Worm (Caenorhabditis elegans): Measurements from ENCODE around the gene ZK632.4.

The ZK632.4 gene

ce11 chrIII:9808179-9808578 is 925 bp upstream of the ZK632.4 start, which contains the start of gene gtap-2:
Gene gtap-2 (plus strand): TSS chrIII:9808544.
- TF ChIP-seq Y95B8A.8 (GFP tag; IDR thresholded peaks at IDR 0.05) (no peak), gei-17 (GFP tag; optimal IDR thresholded peaks at IDR 0.05) (no peak), lin-26 (GFP tag; IDR thresholded peaks at IDR 0.05) (no peak), ZK185.1 (tag; optimal IDR thresholded peaks at IDR 0.05; ENCODE audit: poor library complexity, severe bottlenecking) (peak; percentile 7), ceh-100 (GFP tag; IDR thresholded peaks at IDR 0.05) (peak; percentile 85)

ce11 chrIII:9807560-9808046 is 349 bp upstream of the ZK632.4 start:
- TF ChIP-seq cebp-1 (GFP tag; IDR thresholded peaks at IDR 0.05): no peak
- TF ChIP-seq cebp-1 (tag; optimal IDR thresholded peaks at IDR 0.05): peak; percentile 4
- TF ChIP-seq Y53G8AR.9 (GFP tag; conservative IDR thresholded peaks at IDR 0.05): 0 out of 2 replicates have a peak, but pooled peaks have one; percentile 15
- TF ChIP-seq ztf-26 (tag; optimal IDR thresholded peaks at IDR 0.05): peak; percentile 26
- peak; percentile 47 for TF ChIP-seq attf-5 (GFP tag; optimal IDR thresholded peaks at IDR 0.05)
- no peak for TF ChIP-seq attf-6 (GFP tag; IDR thresholded peaks at IDR 0.05)
- TF ChIP-seq Y56A3A.18 (GFP tag; IDR thresholded peaks at IDR 0.05): no peak
- TF ChIP-seq ama-1 (optimal IDR thresholded peaks at IDR 0.05): peak; percentile 21
- no peak for TF ChIP-seq ama-1 (GFP tag; optimal IDR thresholded peaks at IDR 0.05)
- peak; percentile 51 for TF ChIP-seq nhr-80 (tag; optimal IDR thresholded peaks at IDR 0.05)

ce11 chrIII:9804997-9805610 is 2.1 kb downstream of the ZK632.4 start, which contains the start of gene riok-3:
Gene riok-3 (minus strand): TSS chrIII:9805011.
- TF ChIP-seq aptf-2 (GFP tag; conservative IDR thresholded peaks at IDR 0.05) (no peak), chd-7 (tag; optimal IDR thresholded peaks at IDR 0.05) (no peak), mcd-1 (GFP tag; IDR thresholded peaks at IDR 0.05) (peak; percentile 33; the same call in 1 of the 2 replicates), F57C9.4 (tag; optimal IDR thresholded peaks at IDR 0.05) (peak; percentile 41), dpff-1 (tag; optimal IDR thresholded peaks at IDR 0.05) (peak; percentile 36), ekl-4 (GFP tag; IDR thresholded peaks at IDR 0.05) (peak; percentile 50), pbrm-1 (GFP tag; IDR thresholded peaks at IDR 0.05) (peak; percentile 49; the same call in 1 of the 2 replicates), K11D2.4 (GFP tag; IDR thresholded peaks at IDR 0.05) (peak; percentile 38; the same call in 1 of the 2 replicates), tlf-1 (GFP tag; optimal IDR thresholded peaks at IDR 0.05) (peak; percentile 1), zim-3 (tag; optimal IDR thresholded peaks at IDR 0.05) (peak; percentile 67), tbp1 (GFP tag; optimal IDR thresholded peaks at IDR 0.05) (peak; percentile 15), Y95B8A.8 (GFP tag; IDR thresholded peaks at IDR 0.05) (peak; percentile 40; the same call in 1 of the 2 replicates), efl-1 (GFP tag; optimal IDR thresholded peaks at IDR 0.05) (no peak), dox-1 (GFP tag; IDR thresholded peaks at IDR 0.05) (peak; percentile 33; the same call in 1 of the 2 replicates), let-607 (tag; optimal IDR thresholded peaks at IDR 0.05) (peak in 1 of 2 experiments; percentile 2), ztf-26 (tag; optimal IDR thresholded peaks at IDR 0.05) (peak; percentile 36), atf-7 (tag; optimal IDR thresholded peaks at IDR 0.05) (no peak), nfyb-1 (GFP tag; IDR thresholded peaks at IDR 0.05) (peak; percentile 72), madf-8 (GFP tag; conservative IDR thresholded peaks at IDR 0.05) (no peak), xnd-1 (tag; optimal IDR thresholded peaks at IDR 0.05) (no peak), ZK185.1 (tag; optimal IDR thresholded peaks at IDR 0.05; ENCODE audit: poor library complexity, severe bottlenecking) (peak; percentile 40), C06A6.2 (GFP tag; conservative IDR thresholded peaks at IDR 0.05) (0 out of 2 replicates have a peak, but pooled peaks have one; percentile 18), hsf-1 (GFP tag; IDR thresholded peaks at IDR 0.05) (no peak), repo-1 (tag; optimal IDR thresholded peaks at IDR 0.05) (peak; percentile 77), lin-40 (tag; optimal IDR thresholded peaks at IDR 0.05) (peak; percentile 11), cebp-1 (GFP tag; IDR thresholded peaks at IDR 0.05) (peak; percentile 74; the same call in 1 of the 2 replicates), cebp-1 (tag; optimal IDR thresholded peaks at IDR 0.05) (peak; percentile 94), attf-3 (GFP tag; conservative IDR thresholded peaks at IDR 0.05) (0 out of 2 replicates have a peak, but pooled peaks have one; percentile 7), F23B12.7 (tag; optimal IDR thresholded peaks at IDR 0.05; ENCODE audit: insufficient read depth) (peak; percentile 21), lin-26 (GFP tag; IDR thresholded peaks at IDR 0.05) (0 out of 2 replicates have a peak, but pooled peaks have one; percentile 25), somi-1 (GFP tag; optimal IDR thresholded peaks at IDR 0.05) (peak; percentile 44), ztf-3 (GFP tag; optimal IDR thresholded peaks at IDR 0.05) (peak; percentile 19), Y79H2A.3 (GFP tag; conservative IDR thresholded peaks at IDR 0.05) (0 out of 2 replicates have a peak, but pooled peaks have one; percentile 68), Y56A3A.18 (GFP tag; IDR thresholded peaks at IDR 0.05) (peak; percentile 10; the same call in 1 of the 2 replicates), Y53G8AR.9 (GFP tag; conservative IDR thresholded peaks at IDR 0.05) (peak; percentile 75)

All from whole organism, young adult.